Worm (Caenorhabditis elegans) whole organism, early embryonic: ENCODE data around the gene F23B2.10.

Experiments used
- B0310.2 ChIP-seq: sonication (generic microtip); optimal IDR thresholded peaks from 2 replicates; lab custom pipeline; 2016; ENCODE audit warnings: mild to moderate bottlenecking, missing genetic modification characterization, missing compliant biosample characterization
- aly-1 ChIP-seq: sonication (generic microtip); optimal IDR thresholded peaks from 2 replicates; lab custom pipeline; 2016; ENCODE audit warnings: missing genetic modification characterization, missing compliant biosample characterization
- ama-1 ChIP-seq: fragments of 150-350 bp; optimal IDR thresholded peaks from 2 replicates; lab custom pipeline; 2014
- ceh-13 ChIP-seq: fragments of 200-800 bp; sonication (Bioruptor generic); optimal IDR thresholded peaks from 2 replicates; lab custom pipeline; 2018; ENCODE audit warnings: mild to moderate bottlenecking, missing genetic modification characterization, missing compliant biosample characterization
- ceh-36 ChIP-seq: sonication (generic microtip); optimal IDR thresholded peaks from 2 replicates; lab custom pipeline; 2016; ENCODE audit warnings: missing genetic modification characterization, inconsistent platforms, missing compliant biosample characterization
- flt-1 ChIP-seq: fragments of 200-800 bp; sonication (Bioruptor generic); IDR thresholded peaks from 2 replicates; pipeline ENCODE4 v1.3.6; 2022; ENCODE audit warnings: missing genetic modification characterization, missing compliant biosample characterization
- hmbx-1 ChIP-seq: sonication (generic microtip); optimal IDR thresholded peaks from 2 replicates; lab custom pipeline; 2016; ENCODE audit warnings: mild to moderate bottlenecking, missing genetic modification characterization, missing compliant biosample characterization
- hmg-4 ChIP-seq: fragments of 200-800 bp; sonication (Bioruptor generic); optimal IDR thresholded peaks from 2 replicates; lab custom pipeline; 2018; ENCODE audit warnings: mild to moderate bottlenecking, missing genetic modification characterization, missing compliant biosample characterization
- sea-1 ChIP-seq: fragments of 200-800 bp; sonication (Bioruptor generic); conservative IDR thresholded peaks from 2 replicates; pipeline ENCODE4 v1.3.6; 2022; ENCODE audit warnings: missing genetic modification characterization, missing compliant biosample characterization

DNA sequence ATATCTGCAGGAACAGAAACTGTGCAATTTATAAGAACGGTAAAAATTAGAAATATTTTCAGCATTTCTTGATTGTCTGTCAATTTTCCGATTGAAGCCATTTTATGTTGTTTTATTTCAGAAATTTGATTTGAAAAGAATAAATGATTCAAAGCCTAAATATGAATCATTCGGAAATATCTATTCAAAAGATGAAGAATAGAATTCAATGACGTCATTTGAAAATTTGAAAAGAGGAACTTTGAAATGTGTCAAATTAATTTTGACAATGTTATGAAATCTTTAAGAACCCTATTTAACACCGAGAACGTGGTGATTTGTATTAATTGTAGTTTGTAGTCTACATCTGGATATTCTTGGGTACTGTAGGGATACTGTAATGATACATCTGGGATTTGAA lies 38.4 kb upstream of the F23B2.10 start, which contains the start of gene C46C2.5:
- TF ChIP-seq aly-1 (tag; lab: Kevin White, UChicago) (no peak), ama-1 (no peak), sea-1 (GFP tag; lab: Robert Waterston, UW) (no peak), hmg-4 (no peak), ceh-36 (tag; lab: Kevin White, UChicago) (no peak), hmbx-1 (tag; lab: Kevin White, UChicago) (no peak), B0310.2 (tag; lab: Kevin White, UChicago) (no peak), flt-1 (no peak), ceh-13 (GFP tag; lab: Kevin White, UChicago) (no peak)
